Fruit fly (Drosophila melanogaster) whole organism, embryonic: ENCODE results near the gene Mct1.

Source experiments
- CG13296 ChIP-seq: fragments of 200-800 bp; sonication (Bioruptor generic); optimal IDR thresholded peaks from 3 replicates; lab custom pipeline; 2018; ENCODE audit warnings: missing biosample characterization, mild to moderate bottlenecking, missing genetic modification characterization
- CG34224 ChIP-seq: fragments of 200-800 bp; sonication (Bioruptor generic); IDR thresholded peaks from 3 replicates; pipeline ENCODE4 v1.3.6; 2022; ENCODE audit warnings: missing biosample characterization, missing genetic modification characterization; ENCODE audit not compliant: partially characterized antibody
- CG8765 ChIP-seq: fragments of 200-800 bp; sonication (Bioruptor generic); IDR thresholded peaks from 2 replicates; pipeline ENCODE4 v1.3.6; 2022; ENCODE audit warnings: missing biosample characterization, missing genetic modification characterization
- Hr39 ChIP-seq: fragments of >200 bp; optimal IDR thresholded peaks from 2 replicates; lab custom pipeline; 2017

DNA sequence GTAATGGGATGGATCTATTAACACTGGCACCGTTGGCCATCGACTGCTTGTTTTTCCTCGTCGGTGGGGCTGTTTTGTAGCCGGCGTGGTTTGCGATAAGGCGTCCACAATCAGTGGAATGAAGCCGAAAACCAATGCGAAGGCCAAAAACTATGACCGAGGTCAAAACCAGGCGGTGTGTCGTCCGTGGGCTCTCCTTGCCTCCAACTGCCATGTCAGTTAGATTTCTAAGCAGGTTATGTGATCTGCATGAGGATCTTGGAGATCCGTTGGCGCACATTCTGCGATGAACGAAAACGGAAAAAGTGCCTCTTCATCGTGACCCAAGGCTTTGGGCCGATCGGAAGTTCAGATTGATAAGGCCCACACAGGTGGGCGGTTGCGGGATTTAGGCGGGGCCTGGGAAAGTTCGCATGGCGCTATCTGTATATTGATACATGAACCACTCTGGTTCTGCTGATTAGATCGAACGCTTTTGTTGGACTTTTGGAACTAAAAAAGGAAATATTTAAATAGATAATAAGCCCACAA, 13.7 kb upstream of the Mct1 start, which contains the start of gene Cyp4d14:
- TF ChIP-seq Hr39 (no peak), CG34224 (no peak), CG8765 (GFP tag; lab: Robert Waterston, UW) (no peak), CG13296 (no peak)
